Fruit fly (Drosophila melanogaster) whole organism, adult: ENCODE measurements around the gene Arpc3B.

ENCODE experiments used
- bab1 ChIP-seq: fragments of 200-800 bp; sonication (Bioruptor generic); optimal IDR thresholded peaks from 3 replicates; lab custom pipeline; 2019; ENCODE audit warnings: missing biosample characterization, mild to moderate bottlenecking, missing genetic modification characterization, moderate library complexity
- pad ChIP-seq: fragments of 200-800 bp; sonication (Bioruptor generic); optimal IDR thresholded peaks from 3 replicates; lab custom pipeline; 2017; ENCODE audit warnings: missing biosample characterization, missing genetic modification characterization, mild to moderate bottlenecking, moderate library complexity, missing genetic modification reagents

dm6 chrX:17123545-17124203 is 18.0 kb upstream of the Arpc3B start:
- no peak for TF ChIP-seq bab1 (GFP tag; lab: Kevin White, UChicago)
- no peak for TF ChIP-seq pad
